Worm (Caenorhabditis elegans): ENCODE measurements around the gene K01C8.2.
A peak's percentile ranks its signal among the peaks of the same experiment; 100 is the strongest.

Gene K01C8.2

ce11 chrII:8253160-8253793, 16.0 kb downstream of the K01C8.2 start, which contains the start of gene F35C11.5 (continued):
- no peak for TF ChIP-seq mxl-1 (tag; optimal IDR thresholded peaks at IDR 0.05)
- no peak for TF ChIP-seq repo-1 (tag; optimal IDR thresholded peaks at IDR 0.05)
- no peak for TF ChIP-seq athp-1 (tag; optimal IDR thresholded peaks at IDR 0.05)
- TF ChIP-seq B0035.1 (tag; optimal IDR thresholded peaks at IDR 0.05), result no peak
- TF ChIP-seq die-1 (tag; optimal IDR thresholded peaks at IDR 0.05), result no peak
- peak; percentile 79 for TF ChIP-seq ceh-91 (GFP tag; IDR thresholded peaks at IDR 0.05)
- no peak for TF ChIP-seq ets-4 (GFP tag; optimal IDR thresholded peaks at IDR 0.05)
- TF ChIP-seq F33H1.4 (GFP tag; IDR thresholded peaks at IDR 0.05), result peak; percentile 67
- TF ChIP-seq gei-17 (GFP tag; optimal IDR thresholded peaks at IDR 0.05), result no peak
- TF ChIP-seq let-526 (GFP tag; IDR thresholded peaks at IDR 0.05), result no peak
- TF ChIP-seq efl-1 (GFP tag; optimal IDR thresholded peaks at IDR 0.05), result peak; percentile 86
- no peak for TF ChIP-seq nhr-179 (tag; optimal IDR thresholded peaks at IDR 0.05)
- TF ChIP-seq unc-130 (GFP tag; optimal IDR thresholded peaks at IDR 0.05), result no peak
- TF ChIP-seq sptf-2 (GFP tag; optimal IDR thresholded peaks at IDR 0.05), result no peak
- no peak for TF ChIP-seq K12H6.12 (tag; optimal IDR thresholded peaks at IDR 0.05)
- TF ChIP-seq egrh-3 (GFP tag; IDR thresholded peaks at IDR 0.05), result no peak
- no peak for TF ChIP-seq Y53F4B.3 (GFP tag; IDR thresholded peaks at IDR 0.05)
- TF ChIP-seq mel-28 (tag; optimal IDR thresholded peaks at IDR 0.05; ENCODE audit: borderline replicate concordance), result no peak
- TF ChIP-seq rec-8 (tag; optimal IDR thresholded peaks at IDR 0.05), result no peak
- no peak for TF ChIP-seq snpc-1.3 (tag; optimal IDR thresholded peaks at IDR 0.05; ENCODE audit: insufficient read depth)
- TF ChIP-seq nhr-80 (tag; optimal IDR thresholded peaks at IDR 0.05), result no peak
- TF ChIP-seq nfya-2 (GFP tag; IDR thresholded peaks at IDR 0.05), result no peak
- peak; percentile 29 for TF ChIP-seq snpc-3.4 (tag; optimal IDR thresholded peaks at IDR 0.05)
- peak; percentile 92 for TF ChIP-seq madf-6 (GFP tag; IDR thresholded peaks at IDR 0.05)
- no peak for TF ChIP-seq ekl-4 (GFP tag; IDR thresholded peaks at IDR 0.05)
- TF ChIP-seq lag-1 (GFP tag; IDR thresholded peaks at IDR 0.05), result no peak
- no peak for TF ChIP-seq egl-18 (GFP tag; IDR thresholded peaks at IDR 0.05)
- no peak for TF ChIP-seq rcor-1 (GFP tag; IDR thresholded peaks at IDR 0.05)
- TF ChIP-seq F22D6.2 (tag; optimal IDR thresholded peaks at IDR 0.05), result no peak
- no peak for TF ChIP-seq ztf-28 (GFP tag; IDR thresholded peaks at IDR 0.05)
- TF ChIP-seq B0336.3 (GFP tag; IDR thresholded peaks at IDR 0.05), result no peak
- TF ChIP-seq chd-7 (tag; optimal IDR thresholded peaks at IDR 0.05), result no peak
- TF ChIP-seq aptf-2 (GFP tag; conservative IDR thresholded peaks at IDR 0.05), result no peak
- no peak for TF ChIP-seq hmg-20 (GFP tag; IDR thresholded peaks at IDR 0.05)
- no peak for TF ChIP-seq F57A8.1 (GFP tag; optimal IDR thresholded peaks at IDR 0.05)
- TF ChIP-seq dox-1 (GFP tag; IDR thresholded peaks at IDR 0.05), result peak; percentile 21; the same call in 1 of the 2 replicates
- TF ChIP-seq ztf-22 (GFP tag; optimal IDR thresholded peaks at IDR 0.05), result no peak
- no peak for TF ChIP-seq F39B2.1 (GFP tag; IDR thresholded peaks at IDR 0.05)
- no peak for TF ChIP-seq lin-40 (tag; optimal IDR thresholded peaks at IDR 0.05)
- no peak for TF ChIP-seq egl-44 (GFP tag; IDR thresholded peaks at IDR 0.05)
- no peak for TF ChIP-seq snpc-1.1 (tag; optimal IDR thresholded peaks at IDR 0.05; ENCODE audit: insufficient read depth)
- TF ChIP-seq ztf-3 (GFP tag; optimal IDR thresholded peaks at IDR 0.05), result no peak
- TF ChIP-seq Y67H2A.10 (GFP tag; conservative IDR thresholded peaks at IDR 0.05), result no peak
- TF ChIP-seq pha-4 (tag; optimal IDR thresholded peaks at IDR 0.05), result no peak
- TF ChIP-seq mcd-1 (GFP tag; IDR thresholded peaks at IDR 0.05), result no peak
- TF ChIP-seq lsy-27 (tag; optimal IDR thresholded peaks at IDR 0.05; ENCODE audit: borderline replicate concordance, insufficient read depth), result no peak
- TF ChIP-seq B0261.1 (tag; optimal IDR thresholded peaks at IDR 0.05), result no peak
- TF ChIP-seq sdz-38 (tag; optimal IDR thresholded peaks at IDR 0.05), result no peak

Measured in whole organism, young adult.